Worm (Caenorhabditis elegans) whole organism, L3 larva: Measurements from ENCODE around the gene F20A1.2.

Experiments
- egl-27 ChIP-seq: sonication (generic microtip); optimal IDR thresholded peaks from 4 replicates; lab custom pipeline; 2017; ENCODE audit warnings: missing biosample characterization, missing genetic modification reagents, missing genetic modification characterization
- elt-2 ChIP-seq: sonication (generic microtip); optimal IDR thresholded peaks from 2 replicates; lab custom pipeline; 2016; ENCODE audit warnings: missing genetic modification reagents, mild to moderate bottlenecking, missing genetic modification characterization, missing compliant biosample characterization
- elt-3 ChIP-seq, 3 experiments: fragments of 150-350 bp in 1 of 3; sonication (generic microtip) in 2 of 3; optimal IDR thresholded peaks; 2 replicates in 2 of 3; 4 replicates in 1 of 3; lab custom pipeline; 2014 to 2017; ENCODE audit warnings: missing biosample characterization in 3 of 3, missing genetic modification characterization in 3 of 3
- eor-1 ChIP-seq, 2 experiments: fragments of 150-350 bp; optimal IDR thresholded peaks; 2 replicates each; lab custom pipeline; 2014 to 2018; ENCODE audit warnings: missing biosample characterization in 2 of 2, missing genetic modification characterization in 2 of 2
- fos-1 ChIP-seq: fragments of 150-350 bp; optimal IDR thresholded peaks from 2 replicates; lab custom pipeline; 2014; ENCODE audit warnings: missing biosample characterization, missing genetic modification characterization
- hmg-11 ChIP-seq: sonication (generic microtip); optimal IDR thresholded peaks from 2 replicates; lab custom pipeline; 2016; ENCODE audit warnings: missing genetic modification characterization, missing compliant biosample characterization
- mml-1 ChIP-seq: fragments of 150-350 bp; sonication (generic microtip); optimal IDR thresholded peaks from 3 replicates; lab custom pipeline; 2014; ENCODE audit warnings: missing biosample characterization, missing genetic modification characterization
- nhr-23 ChIP-seq: fragments of 150-350 bp; optimal IDR thresholded peaks from 2 replicates; lab custom pipeline; 2014; ENCODE audit warnings: missing biosample characterization, missing genetic modification reagents, missing genetic modification characterization
- nhr-237 ChIP-seq: fragments of 150-350 bp; optimal IDR thresholded peaks from 2 replicates; lab custom pipeline; 2014; ENCODE audit warnings: missing biosample characterization, missing genetic modification characterization
- nhr-76 ChIP-seq: fragments of 150-350 bp; sonication (generic microtip); optimal IDR thresholded peaks from 5 replicates; lab custom pipeline; 2014; ENCODE audit warnings: missing biosample characterization, missing genetic modification characterization
- nhr-77 ChIP-seq: fragments of 150-350 bp; optimal IDR thresholded peaks from 2 replicates; lab custom pipeline; 2014; ENCODE audit warnings: missing biosample characterization, missing genetic modification characterization
- pha-4 ChIP-seq: fragments of 150-350 bp; optimal IDR thresholded peaks from 2 replicates; lab custom pipeline; 2014; ENCODE audit warnings: missing biosample characterization, missing genetic modification reagents, missing genetic modification characterization
- unc-39 ChIP-seq: sonication (generic microtip); optimal IDR thresholded peaks from 4 replicates; lab custom pipeline; 2017; ENCODE audit warnings: missing biosample characterization, missing genetic modification characterization

ce11 chrV:7054598-7054997, 8.5 kb downstream of the F20A1.2 start, which contains the start of gene spig-8:
- TF ChIP-seq unc-39, result no peak
- TF ChIP-seq nhr-237, result no peak
- TF ChIP-seq nhr-77 (tag; lab: Kevin White, UChicago), result no peak
- no peak for TF ChIP-seq fos-1 (tag; lab: Kevin White, UChicago)
- no peak for TF ChIP-seq egl-27 (tag; lab: Kevin White, UChicago)
- TF ChIP-seq mml-1 (tag; lab: Kevin White, UChicago), result no peak
- TF ChIP-seq elt-2, result no peak
- TF ChIP-seq eor-1 (tag; optimal IDR thresholded peaks at IDR 0.05; lab: Kevin White, UChicago), result no peak
- TF ChIP-seq elt-3 (tag; optimal IDR thresholded peaks at IDR 0.05; lab: Kevin White, UChicago), result no peak
- TF ChIP-seq pha-4 (tag; lab: Kevin White, UChicago), result no peak
- TF ChIP-seq nhr-76 (tag; lab: Kevin White, UChicago), result no peak
- no peak for TF ChIP-seq nhr-23
- no peak for TF ChIP-seq hmg-11 (tag; lab: Kevin White, UChicago)
